Worm (Caenorhabditis elegans): ENCODE results near the gene K06G5.3.

K06G5.3 gene

ce11 chrX:14169569-14170031 lies 53.5 kb downstream of the K06G5.3 start, which contains the start of gene sym-4 (continued):
- TF ChIP-seq T26A5.8 (tag; optimal IDR thresholded peaks at IDR 0.05): no peak
- no peak for TF ChIP-seq madf-8 (GFP tag; conservative IDR thresholded peaks at IDR 0.05)
- TF ChIP-seq hrde-1 (tag; optimal IDR thresholded peaks at IDR 0.05; ENCODE audit: borderline replicate concordance): no peak
- no peak for TF ChIP-seq F37B4.10 (GFP tag; IDR thresholded peaks at IDR 0.05)
- TF ChIP-seq die-1 (tag; optimal IDR thresholded peaks at IDR 0.05): peak; percentile 59
- TF ChIP-seq lin-54 (GFP tag; optimal IDR thresholded peaks at IDR 0.05): peak; percentile 66
- TF ChIP-seq aptf-3 (GFP tag; IDR thresholded peaks at IDR 0.05): no peak
- no peak for TF ChIP-seq lsl-1 (GFP tag; optimal IDR thresholded peaks at IDR 0.05)

Measured in whole organism, young adult.